Worm (Caenorhabditis elegans): ENCODE data around the gene hsp-75.

DNA sequence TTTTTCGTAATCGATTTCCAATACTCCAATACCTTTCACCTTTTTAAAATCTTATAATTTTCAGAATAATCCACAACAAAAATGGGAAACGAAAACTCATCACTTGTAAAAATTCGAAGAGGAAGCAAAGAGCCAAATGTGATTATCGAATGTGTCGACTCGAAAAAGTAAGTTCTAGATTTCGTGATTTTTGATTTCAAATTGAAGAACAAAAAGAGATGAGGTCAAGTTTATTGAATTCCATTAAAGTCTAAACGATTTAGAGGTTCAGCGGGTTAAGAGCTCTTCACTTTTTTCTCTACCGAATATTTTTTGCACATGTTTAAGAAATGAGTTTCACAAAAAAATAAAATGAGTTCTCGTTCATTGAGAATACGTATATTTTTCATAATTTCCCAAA lies 32.4 kb upstream of the hsp-75 start, which contains the start of gene B0361.4:
- no peak for TF ChIP-seq cog-1 (tag; optimal IDR thresholded peaks at IDR 0.05)
- no peak for TF ChIP-seq klf-2 (GFP tag; conservative IDR thresholded peaks at IDR 0.05)
- TF ChIP-seq ref-1 (GFP tag; conservative IDR thresholded peaks at IDR 0.05): no peak
- TF ChIP-seq ztf-29 (GFP tag; IDR thresholded peaks at IDR 0.05): no peak
- TF ChIP-seq ztf-23 (GFP tag; IDR thresholded peaks at IDR 0.05): no peak
- TF ChIP-seq med-1 (GFP tag; optimal IDR thresholded peaks at IDR 0.05; ENCODE audit: insufficient read depth): no peak
- no peak for TF ChIP-seq T22C8.4 (GFP tag; IDR thresholded peaks at IDR 0.05)
- TF ChIP-seq flt-1 (GFP tag; IDR thresholded peaks at IDR 0.05): no peak
